Fruit fly (Drosophila melanogaster) whole organism, prepupa: ENCODE results near the gene Stt3A.

ENCODE experiments used
- Blimp-1 ChIP-seq: fragments of 200-800 bp; sonication (Bioruptor generic); optimal IDR thresholded peaks from 3 replicates; lab custom pipeline; 2017; ENCODE audit warnings: missing biosample characterization, missing genetic modification characterization, mild to moderate bottlenecking, moderate library complexity, missing genetic modification reagents
- CG10669 ChIP-seq: fragments of 200-800 bp; sonication (Bioruptor generic); optimal IDR thresholded peaks from 3 replicates; lab custom pipeline; 2018; ENCODE audit warnings: missing biosample characterization, mild to moderate bottlenecking, missing genetic modification characterization, moderate library complexity
- CG11902 ChIP-seq: fragments of 200-800 bp; sonication (Bioruptor generic); optimal IDR thresholded peaks from 3 replicates; lab custom pipeline; 2016; ENCODE audit warnings: missing biosample characterization, missing genetic modification characterization
- CG15336 ChIP-seq: fragments of 200-800 bp; sonication (Bioruptor generic); IDR thresholded peaks from 2 replicates; pipeline ENCODE4 v1.3.6; 2022; ENCODE audit warnings: missing biosample characterization, missing genetic modification characterization
- CG1621 ChIP-seq: fragments of 200-800 bp; sonication (Bioruptor generic); optimal IDR thresholded peaks from 3 replicates; lab custom pipeline; 2018; ENCODE audit warnings: missing biosample characterization, mild to moderate bottlenecking, missing genetic modification characterization
- CG3032 ChIP-seq: fragments of 200-800 bp; optimal IDR thresholded peaks from 2 replicates; lab custom pipeline; 2019; ENCODE audit warnings: missing biosample characterization, mild to moderate bottlenecking, missing genetic modification characterization, moderate library complexity
- CG31627 ChIP-seq: fragments of 200-800 bp; sonication (Bioruptor generic); optimal IDR thresholded peaks from 3 replicates; lab custom pipeline; 2016; ENCODE audit warnings: missing biosample characterization, missing genetic modification characterization
- CG32006 ChIP-seq: fragments of 200-800 bp; sonication (Bioruptor generic); optimal IDR thresholded peaks from 3 replicates; lab custom pipeline; 2017; ENCODE audit warnings: missing biosample characterization, mild to moderate bottlenecking, missing genetic modification characterization
- CG34406 ChIP-seq: fragments of 200-800 bp; sonication (Bioruptor generic); optimal IDR thresholded peaks from 3 replicates; lab custom pipeline; 2016; ENCODE audit warnings: missing biosample characterization, missing genetic modification characterization
- CG3919 ChIP-seq: fragments of 200-800 bp; sonication (Bioruptor generic); optimal IDR thresholded peaks from 3 replicates; lab custom pipeline; 2016; ENCODE audit warnings: missing biosample characterization, missing genetic modification characterization
- CG4318 ChIP-seq: fragments of 200-800 bp; sonication (Bioruptor generic); optimal IDR thresholded peaks from 3 replicates; lab custom pipeline; 2017; ENCODE audit warnings: missing biosample characterization, mild to moderate bottlenecking, missing genetic modification characterization
- CG6163 ChIP-seq: fragments of 200-800 bp; sonication (Bioruptor generic); IDR thresholded peaks from 3 replicates; pipeline ENCODE4 v1.3.6; 2022; ENCODE audit warnings: missing biosample characterization, missing genetic modification characterization
- CG6276 ChIP-seq: fragments of 200-800 bp; sonication (Bioruptor generic); optimal IDR thresholded peaks from 2 replicates; lab custom pipeline; 2017; ENCODE audit warnings: missing biosample characterization, mild to moderate bottlenecking, missing genetic modification characterization
- CG6808 ChIP-seq: fragments of 200-800 bp; sonication (Bioruptor generic); optimal IDR thresholded peaks from 3 replicates; lab custom pipeline; 2017; ENCODE audit warnings: missing biosample characterization, missing genetic modification characterization, mild to moderate bottlenecking, moderate library complexity, missing genetic modification reagents
- CG7368 ChIP-seq: fragments of 200-800 bp; sonication (Bioruptor generic); optimal IDR thresholded peaks from 3 replicates; lab custom pipeline; 2016; ENCODE audit warnings: missing biosample characterization, missing genetic modification characterization
- CG8119 ChIP-seq: fragments of 200-800 bp; sonication (Bioruptor generic); IDR thresholded peaks from 3 replicates; pipeline ENCODE4 v1.3.6; 2022; ENCODE audit warnings: missing biosample characterization, missing genetic modification characterization
- CG8319 ChIP-seq: fragments of 200-800 bp; sonication (Bioruptor generic); optimal IDR thresholded peaks from 3 replicates; lab custom pipeline; 2016; ENCODE audit warnings: missing biosample characterization, missing genetic modification characterization
- CG9139 ChIP-seq: fragments of 200-800 bp; sonication (Bioruptor generic); optimal IDR thresholded peaks from 3 replicates; lab custom pipeline; 2017; ENCODE audit warnings: missing biosample characterization, mild to moderate bottlenecking, missing genetic modification characterization
- Eip75B ChIP-seq: fragments of 200-800 bp; sonication (Bioruptor generic); optimal IDR thresholded peaks from 3 replicates; lab custom pipeline; 2016; ENCODE audit warnings: missing biosample characterization, missing genetic modification characterization
- Eip78C ChIP-seq: fragments of 200-800 bp; sonication (Bioruptor generic); peaks from one replicate; lab custom pipeline; 2016; ENCODE audit warnings: missing biosample characterization, missing genetic modification characterization
- Eip93F ChIP-seq: fragments of 200-800 bp; sonication (Bioruptor generic); optimal IDR thresholded peaks from 2 replicates; lab custom pipeline; 2016; ENCODE audit warnings: missing biosample characterization, mild to moderate bottlenecking, missing genetic modification characterization
- Ets21C ChIP-seq: fragments of 200-800 bp; sonication (Bioruptor generic); optimal IDR thresholded peaks from 3 replicates; lab custom pipeline; 2016; ENCODE audit warnings: missing biosample characterization, missing genetic modification characterization
- Ets96B ChIP-seq: fragments of 200-800 bp; optimal IDR thresholded peaks from 2 replicates; lab custom pipeline; 2019; ENCODE audit warnings: missing biosample characterization, mild to moderate bottlenecking, missing genetic modification characterization, moderate library complexity
- Gug ChIP-seq: fragments of 200-800 bp; sonication (Bioruptor generic); IDR thresholded peaks from 2 replicates; pipeline ENCODE4 v1.3.6; 2022; ENCODE audit warnings: missing biosample characterization, missing genetic modification characterization
- Hr38 ChIP-seq: sonication (Bioruptor generic); optimal IDR thresholded peaks from 2 replicates; lab custom pipeline; 2016; ENCODE audit warnings: missing biosample characterization, missing genetic modification characterization
- Hr39 ChIP-seq: fragments of 200-800 bp; sonication (Bioruptor generic); optimal IDR thresholded peaks from 2 replicates; lab custom pipeline; 2016; ENCODE audit warnings: missing biosample characterization, missing genetic modification characterization
- Hr4 ChIP-seq: fragments of 200-800 bp; sonication (Bioruptor generic); optimal IDR thresholded peaks from 3 replicates; lab custom pipeline; 2016; ENCODE audit warnings: missing biosample characterization, missing genetic modification characterization
- Lpt ChIP-seq: fragments of 200-800 bp; sonication (Bioruptor generic); optimal IDR thresholded peaks from 3 replicates; lab custom pipeline; 2016; ENCODE audit warnings: missing biosample characterization, missing genetic modification characterization
- Met ChIP-seq: fragments of 200-800 bp; sonication (Bioruptor generic); optimal IDR thresholded peaks from 3 replicates; lab custom pipeline; 2016; ENCODE audit warnings: missing biosample characterization, missing genetic modification characterization
- OdsH ChIP-seq: fragments of 200-800 bp; sonication (Bioruptor generic); optimal IDR thresholded peaks from 3 replicates; lab custom pipeline; 2016; ENCODE audit warnings: missing biosample characterization, missing genetic modification characterization
- Smox ChIP-seq: fragments of 200-800 bp; sonication (Bioruptor generic); optimal IDR thresholded peaks from 3 replicates; lab custom pipeline; 2016; ENCODE audit warnings: missing biosample characterization, missing genetic modification characterization
- Sox102F ChIP-seq: fragments of 200-800 bp; sonication (Bioruptor generic); optimal IDR thresholded peaks from 2 replicates; lab custom pipeline; 2016; ENCODE audit warnings: missing biosample characterization, mild to moderate bottlenecking, missing genetic modification characterization
- achi ChIP-seq: fragments of 200-800 bp; sonication (Bioruptor generic); optimal IDR thresholded peaks from 3 replicates; lab custom pipeline; 2016; ENCODE audit warnings: missing biosample characterization, missing genetic modification characterization
- cyc ChIP-seq: fragments of 200-800 bp; sonication (Bioruptor generic); optimal IDR thresholded peaks from 3 replicates; lab custom pipeline; 2016; ENCODE audit warnings: missing biosample characterization, missing genetic modification characterization
- dac ChIP-seq: fragments of 200-800 bp; sonication (Bioruptor generic); optimal IDR thresholded peaks from 2 replicates; lab custom pipeline; 2017; ENCODE audit warnings: missing biosample characterization, mild to moderate bottlenecking, missing genetic modification characterization
- dsx ChIP-seq: fragments of 200-800 bp; optimal IDR thresholded peaks from 3 replicates; lab custom pipeline; 2019; ENCODE audit warnings: missing biosample characterization, mild to moderate bottlenecking, missing genetic modification characterization, moderate library complexity; ENCODE audit not compliant: poor library complexity, severe bottlenecking
- eg ChIP-seq: fragments of 200-800 bp; sonication (Bioruptor generic); IDR thresholded peaks from 3 replicates; pipeline ENCODE4 v1.3.6; 2022; ENCODE audit warnings: missing biosample characterization, missing genetic modification characterization
- esn ChIP-seq: fragments of 200-800 bp; sonication (Bioruptor generic); optimal IDR thresholded peaks from 2 replicates; lab custom pipeline; 2016; ENCODE audit warnings: missing biosample characterization, mild to moderate bottlenecking, missing genetic modification characterization, moderate library complexity
- fd59A ChIP-seq: fragments of 200-800 bp; sonication (Bioruptor generic); optimal IDR thresholded peaks from 2 replicates; lab custom pipeline; 2017; ENCODE audit warnings: missing biosample characterization, mild to moderate bottlenecking, missing genetic modification characterization, missing genetic modification reagents
- fkh ChIP-seq: fragments of 200-800 bp; sonication (Bioruptor generic); optimal IDR thresholded peaks from 3 replicates; lab custom pipeline; 2017; ENCODE audit warnings: missing biosample characterization, mild to moderate bottlenecking, missing genetic modification characterization, moderate library complexity
- lz ChIP-seq: fragments of 200-800 bp; sonication (Bioruptor generic); optimal IDR thresholded peaks from 3 replicates; lab custom pipeline; 2016; ENCODE audit warnings: missing biosample characterization, missing genetic modification characterization
- net ChIP-seq: fragments of 200-800 bp; sonication (Bioruptor generic); optimal IDR thresholded peaks from 3 replicates; lab custom pipeline; 2016; ENCODE audit warnings: missing biosample characterization, missing genetic modification characterization
- pdm3 ChIP-seq: fragments of 200-800 bp; sonication (Bioruptor generic); optimal IDR thresholded peaks from 3 replicates; lab custom pipeline; 2016; ENCODE audit warnings: missing biosample characterization, missing genetic modification characterization
- salr ChIP-seq, 2 experiments: fragments of 200-800 bp; sonication (Bioruptor generic); optimal IDR thresholded peaks; 3 replicates each; lab custom pipeline; 2016 to 2018; ENCODE audit warnings: missing biosample characterization in 2 of 2, missing genetic modification characterization in 2 of 2, mild to moderate bottlenecking in 1 of 2
- spab ChIP-seq: fragments of 200-800 bp; sonication (Bioruptor generic); optimal IDR thresholded peaks from 2 replicates; lab custom pipeline; 2017; ENCODE audit warnings: missing biosample characterization, mild to moderate bottlenecking, missing genetic modification characterization, missing genetic modification reagents
- ss ChIP-seq, 2 experiments: fragments of 200-800 bp; sonication (Bioruptor generic); optimal IDR thresholded peaks; 2 replicates in 1 of 2; 3 replicates in 1 of 2; lab custom pipeline; 2017 to 2018; ENCODE audit warnings: mild to moderate bottlenecking in 2 of 2, missing biosample characterization in 2 of 2, missing genetic modification characterization in 2 of 2, moderate library complexity in 1 of 2
- svp ChIP-seq: fragments of 200-800 bp; sonication (Bioruptor generic); peaks from one replicate; lab custom pipeline; 2016; ENCODE audit warnings: missing biosample characterization, missing genetic modification characterization

The Stt3A gene

dm6 chrX:21044831-21045447, 8.8 kb downstream of the Stt3A start, which contains the start of gene Cbs (continued):
- no peak for TF ChIP-seq CG9139
- TF ChIP-seq CG6163 (GFP tag; lab: Robert Waterston, UW): peak; percentile 40; the same call in 2 of the 3 replicates
- TF ChIP-seq Sox102F: no peak
- TF ChIP-seq Eip78C (GFP tag; lab: Kevin White, UChicago): peak; percentile 71
- TF ChIP-seq CG7368 (GFP tag; lab: Kevin White, UChicago): no peak
- TF ChIP-seq CG8319 (GFP tag; lab: Kevin White, UChicago): no peak
- TF ChIP-seq cyc (GFP tag; lab: Kevin White, UChicago): no peak
- TF ChIP-seq CG10669 (GFP tag; lab: Kevin White, UChicago): peak; percentile 29
- no peak for TF ChIP-seq Hr38 (GFP tag; lab: Kevin White, UChicago)
- TF ChIP-seq CG6276 (GFP tag; lab: Kevin White, UChicago): peak; percentile 10
- TF ChIP-seq CG34406 (GFP tag; lab: Kevin White, UChicago): peak; percentile 41
- no peak for TF ChIP-seq pdm3 (GFP tag; lab: Kevin White, UChicago)
- TF ChIP-seq spab (GFP tag; lab: Kevin White, UChicago): peak; percentile 20
- no peak for TF ChIP-seq CG11902 (GFP tag; lab: Kevin White, UChicago)
- no peak for TF ChIP-seq Blimp-1
- TF ChIP-seq eg: peak; percentile 75
- peak; percentile 53 for TF ChIP-seq CG4318 (GFP tag; lab: Kevin White, UChicago)
- no peak for TF ChIP-seq Eip75B (GFP tag; lab: Kevin White, UChicago)
- peak; percentile 13 for TF ChIP-seq CG3919 (GFP tag; lab: Kevin White, UChicago)
- peak; percentile 53 for TF ChIP-seq CG6808 (GFP tag; lab: Kevin White, UChicago)
- no peak for TF ChIP-seq Ets21C (GFP tag; lab: Kevin White, UChicago)
- TF ChIP-seq Lpt: no peak
- no peak for TF ChIP-seq fd59A (GFP tag; lab: Kevin White, UChicago)
- TF ChIP-seq achi: peak; percentile 21
- TF ChIP-seq CG32006 (GFP tag; lab: Kevin White, UChicago): peak; percentile 71
- TF ChIP-seq CG1621 (tag; lab: Kevin White, UChicago): no peak
- no peak for TF ChIP-seq fkh
- TF ChIP-seq dac (GFP tag; lab: Kevin White, UChicago): no peak

- TF ChIP-seq Hr4 (peak; percentile 43), CG3919 (GFP tag; lab: Kevin White, UChicago) (peak; percentile 67), CG8119 (GFP tag; lab: Robert Waterston, UW) (peak; percentile 28; the same call in 2 of the 3 replicates), CG6163 (GFP tag; lab: Robert Waterston, UW) (peak; percentile 76; the same call in 2 of the 3 replicates), cyc (GFP tag; lab: Kevin White, UChicago) (peak; percentile 57), Sox102F (peak; percentile 49), salr (GFP tag; optimal IDR thresholded peaks at IDR 0.05; lab: Kevin White, UChicago) (peak in 1 of 2 experiments; percentile 2), Met (GFP tag; lab: Kevin White, UChicago) (peak; percentile 71), CG11902 (GFP tag; lab: Kevin White, UChicago) (no peak), CG31627 (GFP tag; lab: Kevin White, UChicago) (peak; percentile 19), Hr39 (peak; percentile 39), esn (GFP tag; lab: Kevin White, UChicago) (no peak), eg (peak; percentile 70), CG32006 (GFP tag; lab: Kevin White, UChicago) (no peak), svp (GFP tag; lab: Kevin White, UChicago) (peak; percentile 77), fd59A (GFP tag; lab: Kevin White, UChicago) (no peak), pdm3 (GFP tag; lab: Kevin White, UChicago) (peak; percentile 44), Smox (GFP tag; lab: Kevin White, UChicago) (peak; percentile 9), lz (GFP tag; lab: Kevin White, UChicago) (peak; percentile 12), Blimp-1 (no peak), CG9139 (peak; percentile 39), Gug (GFP tag; lab: Robert Waterston, UW) (peak; percentile 25; the same call in 1 of the 2 replicates), CG15336 (GFP tag; lab: Robert Waterston, UW) (peak; percentile 65), dsx (GFP tag; lab: Kevin White, UChicago) (peak; percentile 43), Eip93F (GFP tag; lab: Kevin White, UChicago) (no peak), Ets96B (tag; lab: Kevin White, UChicago) (peak; percentile 66), ss (GFP tag; optimal IDR thresholded peaks at IDR 0.05; lab: Kevin White, UChicago) (peak in 1 of 2 experiments; percentile 45), Eip78C (GFP tag; lab: Kevin White, UChicago) (peak; percentile 80), CG3032 (peak; percentile 11), net (peak; percentile 50), CG1621 (tag; lab: Kevin White, UChicago) (peak; percentile 60), OdsH (GFP tag; lab: Kevin White, UChicago) (peak; percentile 23)
Measured at dm6 chrX:21044278-21044830, 9.4 kb downstream of the Stt3A start.
